Fruit fly (Drosophila melanogaster): ENCODE results near the gene Msp300.

Gene Msp300

dm6 chr2L:5237899-5238566, 137.4 kb downstream of the Msp300 start (continued):
- peak; percentile 76 for TF ChIP-seq row (GFP tag; IDR thresholded peaks at IDR 0.05)
- no peak for TF ChIP-seq Hmr (GFP tag; optimal IDR thresholded peaks at IDR 0.05)
- TF ChIP-seq CG9609 (GFP tag; optimal IDR thresholded peaks at IDR 0.05), result no peak
- TF ChIP-seq Deaf1 (tag; optimal IDR thresholded peaks at IDR 0.05), result peak; percentile 17
- TF ChIP-seq CG11723 (GFP tag; optimal IDR thresholded peaks at IDR 0.05), result peak; percentile 18
- TF ChIP-seq trh (GFP tag; optimal IDR thresholded peaks at IDR 0.05), result no peak
- no peak for TF ChIP-seq BEAF-32 (GFP tag; optimal IDR thresholded peaks at IDR 0.05)
- peak; percentile 45; the same call in 1 of the 2 replicates for TF ChIP-seq peb (GFP tag; IDR thresholded peaks at IDR 0.05)
- peak; percentile 60 for TF ChIP-seq CG13775 (GFP tag; optimal IDR thresholded peaks at IDR 0.05)
- TF ChIP-seq Dp (GFP tag; optimal IDR thresholded peaks at IDR 0.05), result no peak
- no peak for TF ChIP-seq Dad (GFP tag; optimal IDR thresholded peaks at IDR 0.05)
- TF ChIP-seq CG11560 (tag; IDR thresholded peaks at IDR 0.05), result no peak
- TF ChIP-seq CG13424 (tag; optimal IDR thresholded peaks at IDR 0.05), result peak; percentile 77
- peak in 1 of 2 experiments; percentile 42 for TF ChIP-seq dpn (GFP tag; optimal IDR thresholded peaks at IDR 0.05)
- TF ChIP-seq CG8359 (GFP tag; optimal IDR thresholded peaks at IDR 0.05; ENCODE audit: borderline replicate concordance), result no peak
- no peak for TF ChIP-seq dm (GFP tag; optimal IDR thresholded peaks at IDR 0.05)
- no peak for TF ChIP-seq br (optimal IDR thresholded peaks at IDR 0.05)
- TF ChIP-seq Ets97D (GFP tag; optimal IDR thresholded peaks at IDR 0.05), result no peak
- TF ChIP-seq hkb (optimal IDR thresholded peaks at IDR 0.05), result no peak
- 0 out of 2 replicates have a peak, but pooled peaks have one; percentile 40 for TF ChIP-seq hkb (GFP tag; IDR thresholded peaks at IDR 0.05)
- TF ChIP-seq CG3163 (GFP tag; optimal IDR thresholded peaks at IDR 0.05), result no peak
- TF ChIP-seq run (tag; optimal IDR thresholded peaks at IDR 0.05), result peak; percentile 13
- no peak for TF ChIP-seq Atf-2 (GFP tag; optimal IDR thresholded peaks at IDR 0.05)
- TF ChIP-seq dimm (GFP tag; IDR thresholded peaks at IDR 0.05), result no peak
- TF ChIP-seq dmrt99B (tag; optimal IDR thresholded peaks at IDR 0.05), result peak; percentile 76
- no peak for TF ChIP-seq CG12744 (GFP tag; optimal IDR thresholded peaks at IDR 0.05)
- peak; percentile 32 for TF ChIP-seq CG4820 (GFP tag; optimal IDR thresholded peaks at IDR 0.05)
- TF ChIP-seq lov (optimal IDR thresholded peaks at IDR 0.05), result no peak
- no peak for TF ChIP-seq lov (GFP tag; IDR thresholded peaks at IDR 0.05)
- TF ChIP-seq CG30403 (GFP tag; optimal IDR thresholded peaks at IDR 0.05), result peak; percentile 55
- peak; percentile 70 for TF ChIP-seq CG32772 (GFP tag; IDR thresholded peaks at IDR 0.05)
- TF ChIP-seq CG3065 (GFP tag; optimal IDR thresholded peaks at IDR 0.05), result no peak
- TF ChIP-seq ase (GFP tag; IDR thresholded peaks at IDR 0.05), result no peak
- TF ChIP-seq CG7928 (GFP tag; optimal IDR thresholded peaks at IDR 0.05), result no peak
- TF ChIP-seq Gug (GFP tag; IDR thresholded peaks at IDR 0.05), result no peak; the same call in 3 of the 4 replicates
- peak; percentile 0 for TF ChIP-seq CG17802 (tag; optimal IDR thresholded peaks at IDR 0.05)
- peak; percentile 69 for TF ChIP-seq CG6254 (GFP tag; optimal IDR thresholded peaks at IDR 0.05)
- TF ChIP-seq CG6272 (GFP tag; IDR thresholded peaks at IDR 0.05), result no peak
- peak; percentile 87 for TF ChIP-seq zf30C (GFP tag; optimal IDR thresholded peaks at IDR 0.05)
- 0 out of 2 replicates have a peak, but pooled peaks have one; percentile 37 for TF ChIP-seq ap (GFP tag; IDR thresholded peaks at IDR 0.05)
- TF ChIP-seq CG10565 (GFP tag; optimal IDR thresholded peaks at IDR 0.05), result no peak
- TF ChIP-seq Six4 (GFP tag; optimal IDR thresholded peaks at IDR 0.05), result peak; percentile 46
- TF ChIP-seq Antp (GFP tag; optimal IDR thresholded peaks at IDR 0.05), result no peak
- no peak for TF ChIP-seq gro (GFP tag; optimal IDR thresholded peaks at IDR 0.05)
- TF ChIP-seq Elba2 (GFP tag; optimal IDR thresholded peaks at IDR 0.05), result no peak
- TF ChIP-seq CG6683 (GFP tag; optimal IDR thresholded peaks at IDR 0.05), result no peak
- TF ChIP-seq ro (GFP tag; IDR thresholded peaks at IDR 0.05), result no peak
- no peak for TF ChIP-seq YL-1 (GFP tag; optimal IDR thresholded peaks at IDR 0.05)
- TF ChIP-seq tin (GFP tag; optimal IDR thresholded peaks at IDR 0.05), result peak; percentile 67
- TF ChIP-seq CG4404 (GFP tag; IDR thresholded peaks at IDR 0.05), result peak; percentile 43; the same call in 1 of the 2 replicates
- peak; percentile 19; the same call in 1 of the 2 replicates for TF ChIP-seq slbo (GFP tag; IDR thresholded peaks at IDR 0.05)
- no peak for TF ChIP-seq al (GFP tag; IDR thresholded peaks at IDR 0.05)

All from whole organism, embryonic.